Worm (Caenorhabditis elegans): ENCODE measurements around the gene F10C2.4.

DNA sequence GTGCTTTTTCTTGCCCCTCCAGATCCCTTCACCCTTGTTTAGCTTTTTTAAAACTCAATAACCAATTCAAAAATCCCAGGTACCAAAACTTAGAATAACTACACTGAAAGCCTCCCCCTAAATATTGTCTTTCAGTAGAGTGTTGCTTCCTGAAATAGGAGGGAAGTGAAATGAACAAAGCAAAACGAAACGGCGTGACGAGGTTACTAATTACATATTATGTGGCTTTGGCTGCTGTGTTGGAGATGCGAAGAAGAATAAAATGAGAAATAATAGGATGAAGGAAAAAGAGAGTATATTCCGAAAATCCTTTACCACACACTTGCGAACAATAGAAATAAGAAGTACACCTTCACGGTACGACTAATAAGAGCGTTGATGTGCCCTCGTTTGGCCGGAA is 5.2 kb upstream of the F10C2.4 start:
- TF ChIP-seq elt-1 (tag; optimal IDR thresholded peaks at IDR 0.05; ENCODE audit: borderline replicate concordance, insufficient read depth) (no peak), nhr-237 (tag; optimal IDR thresholded peaks at IDR 0.05) (no peak)
